Worm (Caenorhabditis elegans) whole organism, L2 larva: Measurements from ENCODE around the gene cul-2.

Source experiments
- C34F6.9 ChIP-seq: fragments of 150-350 bp; optimal IDR thresholded peaks from 2 replicates; lab custom pipeline; 2014; ENCODE audit warnings: missing biosample characterization, missing genetic modification characterization
- F13H6.1 ChIP-seq: sonication (generic microtip); optimal IDR thresholded peaks from 2 replicates; lab custom pipeline; 2016; ENCODE audit warnings: missing genetic modification characterization, missing compliant biosample characterization
- ama-1 ChIP-seq: fragments of 150-350 bp; optimal IDR thresholded peaks from 2 replicates; lab custom pipeline; 2018; ENCODE audit warnings: inconsistent platforms
- blmp-1 ChIP-seq: sonication (generic microtip); optimal IDR thresholded peaks from 2 replicates; lab custom pipeline; 2017; ENCODE audit warnings: missing genetic modification characterization, mild to moderate bottlenecking, missing compliant biosample characterization, antibody characterized with exemption, moderate library complexity; ENCODE audit not compliant: insufficient read depth
- dmd-4 ChIP-seq: sonication (generic microtip); optimal IDR thresholded peaks from 2 replicates; lab custom pipeline; 2017; ENCODE audit warnings: missing biosample characterization, missing genetic modification characterization
- egl-27 ChIP-seq: sonication (generic microtip); optimal IDR thresholded peaks from 3 replicates; lab custom pipeline; 2017; ENCODE audit warnings: missing biosample characterization, missing genetic modification reagents, missing genetic modification characterization
- nhr-10 ChIP-seq: sonication (generic microtip); optimal IDR thresholded peaks from 2 replicates; lab custom pipeline; 2017; ENCODE audit warnings: missing biosample characterization, missing genetic modification characterization
- nhr-11 ChIP-seq: fragments of 150-350 bp; optimal IDR thresholded peaks from 2 replicates; lab custom pipeline; 2014; ENCODE audit warnings: missing biosample characterization, missing genetic modification characterization
- sem-4 ChIP-seq: fragments of 150-350 bp; optimal IDR thresholded peaks from 2 replicates; lab custom pipeline; 2014; ENCODE audit warnings: missing biosample characterization, missing genetic modification reagents, missing genetic modification characterization
- skn-1 ChIP-seq: sonication (generic microtip); optimal IDR thresholded peaks from 2 replicates; lab custom pipeline; 2017; ENCODE audit warnings: missing biosample characterization, missing genetic modification characterization
- unc-62 ChIP-seq: fragments of 150-350 bp; optimal IDR thresholded peaks from 2 replicates; lab custom pipeline; 2014; ENCODE audit warnings: missing biosample characterization, missing genetic modification reagents, missing genetic modification characterization

Gene cul-2

ce11 chrIII:13741410-13741809, 54.3 kb downstream of the cul-2 start:
- TF ChIP-seq C34F6.9 (tag; lab: Kevin White, UChicago) (no peak), egl-27 (no peak), blmp-1 (tag; lab: Kevin White, UChicago) (no peak), nhr-10 (tag; lab: Kevin White, UChicago) (no peak), ama-1 (lab: Kevin White, UChicago) (no peak), nhr-11 (no peak), skn-1 (tag; lab: Kevin White, UChicago) (no peak)
- TF ChIP-seq, all 48 proteins: peak for 0

- TF ChIP-seq F13H6.1 (tag; lab: Kevin White, UChicago) (no peak), dmd-4 (no peak), sem-4 (no peak), unc-62 (GFP tag; lab: Kevin White, UChicago) (no peak)
- TF ChIP-seq, all 48 proteins: peak for 0
Observed at ce11 chrIII:13742028-13742427, 55.0 kb downstream of the cul-2 start.
